Fruit fly (Drosophila melanogaster) whole organism, embryonic: ENCODE data around the gene U2af50.
A peak's percentile ranks its signal among the peaks of the same experiment; 100 is the strongest.

Experiments
- B-H2 ChIP-seq: fragments of 200-800 bp; sonication (Bioruptor generic); optimal IDR thresholded peaks from 2 replicates; lab custom pipeline; 2018; ENCODE audit warnings: missing biosample characterization, mild to moderate bottlenecking, missing genetic modification characterization
- CG10979 ChIP-seq: fragments of 200-800 bp; sonication (Bioruptor generic); optimal IDR thresholded peaks from 2 replicates; lab custom pipeline; 2018; ENCODE audit warnings: missing biosample characterization, mild to moderate bottlenecking, missing genetic modification characterization, moderate library complexity
- CG12219 ChIP-seq: fragments of 200-800 bp; sonication (Bioruptor generic); optimal IDR thresholded peaks from 3 replicates; lab custom pipeline; 2018; ENCODE audit warnings: missing biosample characterization, mild to moderate bottlenecking, missing genetic modification characterization
- CG12769 ChIP-seq: fragments of 200-800 bp; sonication (Bioruptor generic); optimal IDR thresholded peaks from 2 replicates; lab custom pipeline; 2019; ENCODE audit warnings: missing biosample characterization, mild to moderate bottlenecking, missing genetic modification characterization, moderate library complexity
- CG13775 ChIP-seq: fragments of 200-800 bp; sonication (Bioruptor generic); optimal IDR thresholded peaks from 3 replicates; lab custom pipeline; 2017; ENCODE audit warnings: missing biosample characterization, mild to moderate bottlenecking, missing genetic modification characterization
- CG14667 ChIP-seq: fragments of 200-800 bp; sonication (Bioruptor generic); IDR thresholded peaks from 2 replicates; pipeline ENCODE4 v1.3.6; 2022; ENCODE audit warnings: missing biosample characterization, missing genetic modification characterization
- CG15011 ChIP-seq: fragments of 200-800 bp; sonication (Bioruptor generic); optimal IDR thresholded peaks from 3 replicates; lab custom pipeline; 2018; ENCODE audit warnings: missing biosample characterization, mild to moderate bottlenecking, missing genetic modification characterization
- CG16813 ChIP-seq: fragments of 200-800 bp; sonication (Bioruptor generic); IDR thresholded peaks from 3 replicates; pipeline ENCODE4 v1.3.6; 2022; ENCODE audit warnings: missing biosample characterization, missing genetic modification characterization; ENCODE audit not compliant: partially characterized antibody
- CG17361 ChIP-seq: fragments of 200-800 bp; sonication (Bioruptor generic); IDR thresholded peaks from 3 replicates; pipeline ENCODE4 v1.3.6; 2022; ENCODE audit warnings: missing biosample characterization, missing genetic modification characterization
- CG17912 ChIP-seq: fragments of 200-800 bp; sonication (Bioruptor generic); optimal IDR thresholded peaks from 2 replicates; lab custom pipeline; 2018; ENCODE audit warnings: missing biosample characterization, mild to moderate bottlenecking, missing genetic modification characterization
- CG1832 ChIP-seq: fragments of 200-800 bp; sonication (Bioruptor generic); optimal IDR thresholded peaks from 2 replicates; lab custom pipeline; 2017; ENCODE audit warnings: missing biosample characterization, mild to moderate bottlenecking, missing genetic modification characterization, inconsistent platforms
- CG2202 ChIP-seq: fragments of 200-800 bp; sonication (Bioruptor generic); optimal IDR thresholded peaks from 2 replicates; lab custom pipeline; 2018; ENCODE audit warnings: missing biosample characterization, mild to moderate bottlenecking, missing genetic modification characterization
- CG2889 ChIP-seq: fragments of 200-800 bp; sonication (Bioruptor generic); IDR thresholded peaks from 3 replicates; pipeline ENCODE4 v1.3.6; 2022; ENCODE audit warnings: missing biosample characterization, missing genetic modification characterization
- CG31441 ChIP-seq: fragments of 200-800 bp; sonication (Bioruptor generic); IDR thresholded peaks from 2 replicates; pipeline ENCODE4 v1.3.6; 2022; ENCODE audit warnings: missing biosample characterization, missing genetic modification characterization
- CG3847 ChIP-seq: fragments of 200-800 bp; sonication (Bioruptor generic); IDR thresholded peaks from 2 replicates; pipeline ENCODE4 v1.3.6; 2022; ENCODE audit warnings: missing biosample characterization, missing genetic modification characterization
- CG4328 ChIP-seq: fragments of 200-800 bp; sonication (Bioruptor generic); optimal IDR thresholded peaks from 3 replicates; lab custom pipeline; 2017; ENCODE audit warnings: missing biosample characterization, missing genetic modification reagents, missing genetic modification characterization
- CG6791 ChIP-seq: fragments of 200-800 bp; sonication (Bioruptor generic); IDR thresholded peaks from 3 replicates; pipeline ENCODE4 v1.3.6; 2022; ENCODE audit warnings: missing biosample characterization, missing genetic modification characterization; ENCODE audit not compliant: partially characterized antibody
- CG7786 ChIP-seq: fragments of 200-800 bp; sonication (Bioruptor generic); optimal IDR thresholded peaks from 2 replicates; lab custom pipeline; 2016; ENCODE audit warnings: missing biosample characterization, missing genetic modification characterization
- CG8290 ChIP-seq, 3 experiments: fragments of 200-800 bp; sonication (Bioruptor generic); optimal IDR thresholded peaks; 2 replicates each; lab custom pipeline; 2016 to 2019; ENCODE audit warnings: missing biosample characterization in 3 of 3, missing genetic modification characterization in 3 of 3, mild to moderate bottlenecking in 2 of 3, moderate library complexity in 1 of 3
- CG8944 ChIP-seq: fragments of 200-800 bp; sonication (Bioruptor generic); optimal IDR thresholded peaks from 3 replicates; lab custom pipeline; 2016; ENCODE audit warnings: missing biosample characterization, missing genetic modification characterization
- D ChIP-seq, 2 experiments: fragments of 200-800 bp in 1 of 2; fragments of >200 bp in 1 of 2; sonication (Bioruptor generic) in 1 of 2; optimal IDR thresholded peaks; 2 replicates in 1 of 2; 3 replicates in 1 of 2; lab custom pipeline; 2017; ENCODE audit warnings: mild to moderate bottlenecking in 1 of 2, missing biosample characterization in 1 of 2, missing genetic modification characterization in 1 of 2, missing genetic modification reagents in 1 of 2
- Dek ChIP-seq: fragments of 200-800 bp; sonication (Bioruptor generic); optimal IDR thresholded peaks from 3 replicates; lab custom pipeline; 2019; ENCODE audit warnings: missing biosample characterization, mild to moderate bottlenecking, missing genetic modification characterization, moderate library complexity
- Doc3 ChIP-seq: fragments of 200-800 bp; sonication (Bioruptor generic); IDR thresholded peaks from 3 replicates; pipeline ENCODE4 v1.3.6; 2022; ENCODE audit warnings: missing biosample characterization, missing genetic modification characterization; ENCODE audit not compliant: partially characterized antibody
- HLH54F ChIP-seq: fragments of 200-800 bp; sonication (Bioruptor generic); optimal IDR thresholded peaks from 3 replicates; lab custom pipeline; 2016; ENCODE audit warnings: missing biosample characterization, missing genetic modification characterization
- MBD-R2 ChIP-seq: fragments of 200-800 bp; sonication (Bioruptor generic); IDR thresholded peaks from 2 replicates; pipeline ENCODE4 v1.3.6; 2022; ENCODE audit warnings: missing biosample characterization, missing genetic modification characterization
- Mes4 ChIP-seq: fragments of 200-800 bp; sonication (Bioruptor generic); optimal IDR thresholded peaks from 2 replicates; lab custom pipeline; 2016; ENCODE audit warnings: missing biosample characterization, missing genetic modification characterization
- Poxn ChIP-seq: fragments of 200-800 bp; sonication (Bioruptor generic); IDR thresholded peaks from 2 replicates; pipeline ENCODE4 v1.3.6; 2022; ENCODE audit warnings: missing biosample characterization, missing genetic modification characterization
- Sox102F ChIP-seq: fragments of 200-800 bp; sonication (Bioruptor generic); optimal IDR thresholded peaks from 2 replicates; lab custom pipeline; 2018; ENCODE audit warnings: missing biosample characterization, mild to moderate bottlenecking, missing genetic modification characterization, moderate library complexity
- Spps ChIP-seq: fragments of 200-800 bp; sonication (Bioruptor generic); optimal IDR thresholded peaks from 2 replicates; lab custom pipeline; 2018; ENCODE audit warnings: missing biosample characterization, mild to moderate bottlenecking, missing genetic modification characterization
- Trl ChIP-seq, 3 experiments: fragments of >200 bp in 2 of 3; fragments of 200-800 bp in 1 of 3; sonication (Bioruptor generic) in 1 of 3; optimal IDR thresholded peaks; 2 replicates in 1 of 3; 3 replicates in 2 of 3; lab custom pipeline; 2016 to 2017; ENCODE audit warnings: missing biosample characterization in 1 of 3, missing genetic modification characterization in 1 of 3
- abd-A ChIP-seq: fragments of 200-800 bp; sonication (Bioruptor generic); optimal IDR thresholded peaks from 3 replicates; lab custom pipeline; 2019; ENCODE audit warnings: missing biosample characterization, mild to moderate bottlenecking, missing genetic modification characterization, moderate library complexity
- ac ChIP-seq: fragments of 200-800 bp; sonication (Bioruptor generic); optimal IDR thresholded peaks from 3 replicates; lab custom pipeline; 2017; ENCODE audit warnings: missing biosample characterization, mild to moderate bottlenecking, missing genetic modification characterization
- btn ChIP-seq: fragments of 200-800 bp; sonication (Bioruptor generic); optimal IDR thresholded peaks from 2 replicates; lab custom pipeline; 2016; ENCODE audit warnings: missing biosample characterization, missing genetic modification characterization
- ewg ChIP-seq: fragments of 200-800 bp; sonication (Bioruptor generic); optimal IDR thresholded peaks from 3 replicates; lab custom pipeline; 2017; ENCODE audit warnings: mild to moderate bottlenecking, missing biosample characterization, missing genetic modification reagents, missing genetic modification characterization
- gro ChIP-seq: fragments of 200-800 bp; sonication (Bioruptor generic); optimal IDR thresholded peaks from 2 replicates; lab custom pipeline; 2016; ENCODE audit warnings: missing biosample characterization, missing genetic modification characterization
- insv ChIP-seq, 2 experiments: fragments of 200-800 bp; sonication (Bioruptor generic); optimal IDR thresholded peaks; 3 replicates each; lab custom pipeline; 2016 to 2018; ENCODE audit warnings: missing biosample characterization in 2 of 2, missing genetic modification characterization in 2 of 2
- jigr1 ChIP-seq: fragments of 200-800 bp; sonication (Bioruptor generic); IDR thresholded peaks from 3 replicates; pipeline ENCODE4 v1.3.6; 2022; ENCODE audit warnings: missing biosample characterization, missing genetic modification characterization
- knrl ChIP-seq: fragments of 200-800 bp; sonication (Bioruptor generic); IDR thresholded peaks from 3 replicates; pipeline ENCODE4 v1.3.6; 2022; ENCODE audit warnings: missing biosample characterization, missing genetic modification characterization; ENCODE audit not compliant: partially characterized antibody
- lab ChIP-seq: fragments of 200-800 bp; sonication (Bioruptor generic); optimal IDR thresholded peaks from 3 replicates; lab custom pipeline; 2017; ENCODE audit warnings: missing biosample characterization, missing genetic modification characterization, mild to moderate bottlenecking, moderate library complexity, missing genetic modification reagents
- onecut ChIP-seq: fragments of 200-800 bp; sonication (Bioruptor generic); IDR thresholded peaks from 2 replicates; pipeline ENCODE4 v1.3.6; 2022; ENCODE audit warnings: missing biosample characterization, missing genetic modification characterization
- run ChIP-seq: fragments of 200-800 bp; sonication (Bioruptor generic); optimal IDR thresholded peaks from 3 replicates; lab custom pipeline; 2018; ENCODE audit warnings: missing biosample characterization, mild to moderate bottlenecking, missing genetic modification characterization
- slp2 ChIP-seq: fragments of 200-800 bp; sonication (Bioruptor generic); optimal IDR thresholded peaks from 2 replicates; lab custom pipeline; 2016; ENCODE audit warnings: missing biosample characterization, missing genetic modification characterization
- tin ChIP-seq: fragments of 200-800 bp; sonication (Bioruptor generic); optimal IDR thresholded peaks from 3 replicates; lab custom pipeline; 2016; ENCODE audit warnings: missing biosample characterization, missing genetic modification characterization
- tna ChIP-seq: fragments of 200-800 bp; sonication (Bioruptor generic); IDR thresholded peaks from 2 replicates; pipeline ENCODE4 v1.3.6; 2022; ENCODE audit warnings: missing biosample characterization, missing genetic modification characterization; ENCODE audit not compliant: partially characterized antibody
- trem ChIP-seq: fragments of 200-800 bp; optimal IDR thresholded peaks from 3 replicates; lab custom pipeline; 2019; ENCODE audit warnings: missing biosample characterization, mild to moderate bottlenecking, missing genetic modification characterization, moderate library complexity
- tx ChIP-seq: fragments of 200-800 bp; sonication (Bioruptor generic); optimal IDR thresholded peaks from 2 replicates; lab custom pipeline; 2016; ENCODE audit warnings: missing biosample characterization, missing genetic modification characterization
- usp ChIP-seq: fragments of >200 bp; optimal IDR thresholded peaks from 2 replicates; lab custom pipeline; 2017; ENCODE audit warnings: missing biosample characterization, missing genetic modification characterization

Gene U2af50

dm6 chrX:16358670-16359320 lies at the start of gene U2af50, which contains the start of gene PIG-Q:
U2af50 (minus strand) TSS chrX:16359039.
PIG-Q (plus strand) TSS chrX:16359143.
- TF ChIP-seq slp2 (GFP tag; lab: Kevin White, UChicago) (peak; percentile 47), insv (GFP tag; optimal IDR thresholded peaks at IDR 0.05; lab: Kevin White, UChicago) (peak in 1 of 2 experiments; percentile 63), CG16813 (GFP tag; lab: Robert Waterston, UW) (peak; percentile 59), Dek (tag; lab: Kevin White, UChicago) (no peak), knrl (GFP tag; lab: Robert Waterston, UW) (no peak; the same call in none of the 3 replicates), CG2889 (GFP tag; lab: Robert Waterston, UW) (no peak), usp (GFP tag; lab: Kevin White, UChicago) (no peak), CG13775 (GFP tag; lab: Kevin White, UChicago) (peak; percentile 95), CG6791 (peak; percentile 26; the same call in 1 of the 3 replicates), Doc3 (GFP tag; lab: Robert Waterston, UW) (no peak), ac (GFP tag; lab: Kevin White, UChicago) (peak; percentile 78), CG1832 (GFP tag; lab: Kevin White, UChicago) (no peak), CG17912 (peak; percentile 68), ewg (GFP tag; lab: Kevin White, UChicago) (peak; percentile 85), tna (GFP tag; lab: Robert Waterston, UW) (no peak), Trl (optimal IDR thresholded peaks at IDR 0.05; lab: Kevin White, UChicago) (no peak), Trl (GFP tag; optimal IDR thresholded peaks at IDR 0.05; lab: Kevin White, UChicago) (peak; percentile 51), CG3847 (GFP tag; lab: Robert Waterston, UW) (peak; percentile 93), gro (no peak), MBD-R2 (GFP tag; lab: Robert Waterston, UW) (peak; percentile 88), onecut (GFP tag; lab: Robert Waterston, UW) (peak; percentile 83), B-H2 (GFP tag; lab: Kevin White, UChicago) (peak; percentile 89), trem (peak; percentile 94), HLH54F (peak; percentile 45), CG17361 (GFP tag; lab: Robert Waterston, UW) (peak; percentile 97), CG12219 (GFP tag; lab: Kevin White, UChicago) (peak; percentile 78), CG8944 (peak; percentile 65), lab (GFP tag; lab: Kevin White, UChicago) (no peak), btn (no peak), CG2202 (tag; lab: Kevin White, UChicago) (peak; percentile 85), Sox102F (GFP tag; lab: Kevin White, UChicago) (peak; percentile 95), CG14667 (peak; percentile 92), CG15011 (GFP tag; lab: Kevin White, UChicago) (no peak), tin (GFP tag; lab: Kevin White, UChicago) (peak; percentile 89), D (optimal IDR thresholded peaks at IDR 0.05; lab: Kevin White, UChicago) (no peak), D (GFP tag; optimal IDR thresholded peaks at IDR 0.05; lab: Kevin White, UChicago) (peak; percentile 92), tx (peak; percentile 43), CG4328 (peak; percentile 82), jigr1 (GFP tag; lab: Robert Waterston, UW) (no peak; the same call in 2 of the 3 replicates), Spps (peak; percentile 87), Mes4 (GFP tag; lab: Kevin White, UChicago) (peak; percentile 16), CG31441 (GFP tag; lab: Robert Waterston, UW) (no peak; the same call in 1 of the 2 replicates), run (tag; lab: Kevin White, UChicago) (peak; percentile 85), CG12769 (tag; lab: Kevin White, UChicago) (no peak), CG8290 (GFP tag; optimal IDR thresholded peaks at IDR 0.05; lab: Kevin White, UChicago) (peak; percentile 79), CG8290 (tag; optimal IDR thresholded peaks at IDR 0.05; lab: Kevin White, UChicago) (peak in 1 of 2 experiments; percentile 19), CG10979 (tag; lab: Kevin White, UChicago) (peak; percentile 92), CG7786 (GFP tag; lab: Kevin White, UChicago) (peak; percentile 65), abd-A (tag; lab: Kevin White, UChicago) (no peak), Poxn (GFP tag; lab: Robert Waterston, UW) (peak; percentile 68)
